Worm (Caenorhabditis elegans): ENCODE results near the gene cest-19.

cest-19 gene

DNA sequence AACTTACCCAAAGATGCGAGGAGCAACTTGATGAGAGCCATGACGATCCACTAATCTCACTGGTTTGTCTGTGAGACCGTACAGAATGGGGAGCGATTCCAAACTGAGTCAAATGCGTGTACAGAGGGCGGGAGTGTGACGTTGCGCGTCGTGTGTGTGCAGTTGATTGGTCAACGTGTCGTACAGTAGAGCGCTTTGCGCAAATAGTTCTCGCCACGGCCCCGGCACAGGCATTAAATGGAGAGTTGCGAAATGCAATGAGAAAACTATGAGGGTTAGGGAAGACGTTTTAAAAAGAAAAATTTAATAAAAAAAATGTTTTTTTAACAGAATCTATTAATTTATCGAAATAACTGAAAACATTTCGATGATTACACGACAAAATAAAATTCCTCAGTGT lies 32.6 kb upstream of the cest-19 start, which contains the start of gene pdi-6 (continued):
- TF ChIP-seq rec-8 (tag; optimal IDR thresholded peaks at IDR 0.05) (no peak), hsf-1 (GFP tag; IDR thresholded peaks at IDR 0.05) (no peak), K11D2.4 (GFP tag; IDR thresholded peaks at IDR 0.05) (peak; percentile 84), nhr-179 (tag; optimal IDR thresholded peaks at IDR 0.05) (no peak), cebp-1 (GFP tag; IDR thresholded peaks at IDR 0.05) (peak; percentile 98), cebp-1 (tag; optimal IDR thresholded peaks at IDR 0.05) (peak; percentile 99), F22D6.2 (tag; optimal IDR thresholded peaks at IDR 0.05) (peak; percentile 38), ztf-18 (tag; optimal IDR thresholded peaks at IDR 0.05) (peak; percentile 65), F52B5.7 (tag; optimal IDR thresholded peaks at IDR 0.05) (no peak), nhr-120 (GFP tag; IDR thresholded peaks at IDR 0.05) (no peak), xnd-1 (tag; optimal IDR thresholded peaks at IDR 0.05) (no peak), snpc-1.3 (tag; optimal IDR thresholded peaks at IDR 0.05; ENCODE audit: insufficient read depth) (no peak), aptf-2 (GFP tag; conservative IDR thresholded peaks at IDR 0.05) (no peak), F39B2.1 (GFP tag; IDR thresholded peaks at IDR 0.05) (no peak), madf-10 (tag; optimal IDR thresholded peaks at IDR 0.05) (peak; percentile 73), nhr-90 (tag; optimal IDR thresholded peaks at IDR 0.05) (peak; percentile 43), dox-1 (GFP tag; IDR thresholded peaks at IDR 0.05) (peak; percentile 95; the same call in 1 of the 2 replicates), lin-40 (tag; optimal IDR thresholded peaks at IDR 0.05) (no peak), ets-4 (GFP tag; optimal IDR thresholded peaks at IDR 0.05) (peak; percentile 87), C06A6.2 (GFP tag; conservative IDR thresholded peaks at IDR 0.05) (peak; percentile 68), ZK185.1 (tag; optimal IDR thresholded peaks at IDR 0.05; ENCODE audit: poor library complexity, severe bottlenecking) (peak; percentile 79), ztf-3 (GFP tag; optimal IDR thresholded peaks at IDR 0.05) (no peak), ceh-40 (GFP tag; IDR thresholded peaks at IDR 0.05) (no peak), attf-5 (GFP tag; optimal IDR thresholded peaks at IDR 0.05) (peak; percentile 92), F10E7.11 (tag; optimal IDR thresholded peaks at IDR 0.05) (no peak), lsl-1 (GFP tag; optimal IDR thresholded peaks at IDR 0.05) (no peak), lsy-27 (tag; optimal IDR thresholded peaks at IDR 0.05; ENCODE audit: borderline replicate concordance, insufficient read depth) (no peak)

ce11 chrX:7067250-7067958 lies 31.6 kb upstream of the cest-19 start:
- 0 out of 2 replicates have a peak, but pooled peaks have one; percentile 5 for TF ChIP-seq mcd-1 (GFP tag; IDR thresholded peaks at IDR 0.05)
- TF ChIP-seq zfh-2 (GFP tag; conservative IDR thresholded peaks at IDR 0.05), result peak; percentile 58; the same call in 1 of the 2 replicates
- no peak for TF ChIP-seq ceh-27 (GFP tag; optimal IDR thresholded peaks at IDR 0.05)
- TF ChIP-seq attf-3 (GFP tag; conservative IDR thresholded peaks at IDR 0.05), result no peak
- TF ChIP-seq nfyb-1 (GFP tag; IDR thresholded peaks at IDR 0.05), result 0 out of 2 replicates have a peak, but pooled peaks have one; percentile 8
- no peak for TF ChIP-seq ccch-3 (GFP tag; optimal IDR thresholded peaks at IDR 0.05)

ce11 chrX:7066003-7066402 lies 30.2 kb upstream of the cest-19 start:
- TF ChIP-seq him-1 (tag; optimal IDR thresholded peaks at IDR 0.05) (no peak), T07F8.4 (tag; optimal IDR thresholded peaks at IDR 0.05) (no peak), Y79H2A.3 (GFP tag; conservative IDR thresholded peaks at IDR 0.05) (no peak), hsf-1 (GFP tag; IDR thresholded peaks at IDR 0.05) (no peak), snpc-1.3 (tag; optimal IDR thresholded peaks at IDR 0.05; ENCODE audit: insufficient read depth) (no peak), nhr-27 (tag; optimal IDR thresholded peaks at IDR 0.05) (no peak), ZK185.1 (tag; optimal IDR thresholded peaks at IDR 0.05; ENCODE audit: poor library complexity, severe bottlenecking) (no peak), B0261.1 (tag; optimal IDR thresholded peaks at IDR 0.05) (no peak), attf-6 (GFP tag; IDR thresholded peaks at IDR 0.05) (no peak), let-607 (tag; optimal IDR thresholded peaks at IDR 0.05) (no peak), C06A6.2 (GFP tag; conservative IDR thresholded peaks at IDR 0.05) (no peak), aptf-3 (GFP tag; IDR thresholded peaks at IDR 0.05) (no peak), bed-2 (GFP tag; IDR thresholded peaks at IDR 0.05) (no peak), ccch-3 (GFP tag; optimal IDR thresholded peaks at IDR 0.05) (no peak), sea-2 (GFP tag; IDR thresholded peaks at IDR 0.05) (no peak), hmg-20 (GFP tag; IDR thresholded peaks at IDR 0.05) (no peak), madf-10 (tag; optimal IDR thresholded peaks at IDR 0.05) (no peak), ekl-4 (GFP tag; IDR thresholded peaks at IDR 0.05) (no peak), xnd-1 (tag; optimal IDR thresholded peaks at IDR 0.05) (no peak)
